Worm (Caenorhabditis elegans): ENCODE data around the gene best-17.
A peak's percentile ranks its signal among the peaks of the same experiment; 100 is the strongest.

The best-17 gene

ce11 chrIII:609549-609948 is at the start of gene best-17:
TSS of gene best-17 (minus strand) at chrIII:609649.
- TF ChIP-seq sea-1 (GFP tag; conservative IDR thresholded peaks at IDR 0.05) (no peak), scrt-1 (GFP tag; IDR thresholded peaks at IDR 0.05) (no peak), F13C5.2 (tag; optimal IDR thresholded peaks at IDR 0.05) (no peak), tbx-37 (GFP tag; conservative IDR thresholded peaks at IDR 0.05) (no peak), pes-1 (GFP tag; IDR thresholded peaks at IDR 0.05) (no peak), ceh-36 (tag; optimal IDR thresholded peaks at IDR 0.05) (no peak), hmbx-1 (tag; optimal IDR thresholded peaks at IDR 0.05) (no peak), B0310.2 (tag; optimal IDR thresholded peaks at IDR 0.05) (no peak), tra-4 (tag; optimal IDR thresholded peaks at IDR 0.05) (no peak)

ce11 chrIII:658357-658756 is 48.9 kb upstream of the best-17 start, which contains the start of gene C09F5.1:
TSS of gene C09F5.1 (plus strand) at chrIII:658709.
- TF ChIP-seq B0310.2 (tag; optimal IDR thresholded peaks at IDR 0.05), result no peak
- TF ChIP-seq sea-1 (GFP tag; conservative IDR thresholded peaks at IDR 0.05), result no peak
- TF ChIP-seq hmbx-1 (tag; optimal IDR thresholded peaks at IDR 0.05), result no peak
- no peak for TF ChIP-seq flt-1 (GFP tag; IDR thresholded peaks at IDR 0.05)
- no peak for TF ChIP-seq ceh-36 (tag; optimal IDR thresholded peaks at IDR 0.05)
- no peak for TF ChIP-seq ama-1 (optimal IDR thresholded peaks at IDR 0.05)
- TF ChIP-seq aly-1 (tag; optimal IDR thresholded peaks at IDR 0.05), result no peak
- no peak for TF ChIP-seq tra-4 (tag; optimal IDR thresholded peaks at IDR 0.05)
- TF ChIP-seq pes-1 (GFP tag; IDR thresholded peaks at IDR 0.05), result no peak
- TF ChIP-seq ceh-13 (GFP tag; optimal IDR thresholded peaks at IDR 0.05), result no peak
- TF ChIP-seq tbx-37 (GFP tag; conservative IDR thresholded peaks at IDR 0.05), result no peak
- TF ChIP-seq F13C5.2 (tag; optimal IDR thresholded peaks at IDR 0.05), result no peak
- no peak for TF ChIP-seq scrt-1 (GFP tag; IDR thresholded peaks at IDR 0.05)
- no peak for TF ChIP-seq hnd-1 (tag; optimal IDR thresholded peaks at IDR 0.05)
- TF ChIP-seq ets-7 (tag; optimal IDR thresholded peaks at IDR 0.05), result no peak
- TF ChIP-seq tbx-11 (GFP tag; IDR thresholded peaks at IDR 0.05), result no peak
- TF ChIP-seq hmg-4 (GFP tag; optimal IDR thresholded peaks at IDR 0.05), result no peak

- TF ChIP-seq ceh-36 (tag; optimal IDR thresholded peaks at IDR 0.05) (peak; percentile 20), sea-1 (GFP tag; conservative IDR thresholded peaks at IDR 0.05) (no peak)
These were observed 47.8 kb upstream of the best-17 start for ce11 chrIII:657241-657640.

ce11 chrIII:656660-657059 is 47.2 kb upstream of the best-17 start:
- no peak for TF ChIP-seq ceh-36 (tag; optimal IDR thresholded peaks at IDR 0.05)
- no peak for TF ChIP-seq pes-1 (GFP tag; IDR thresholded peaks at IDR 0.05)
- no peak for TF ChIP-seq tra-4 (tag; optimal IDR thresholded peaks at IDR 0.05)
- no peak for TF ChIP-seq tbx-37 (GFP tag; conservative IDR thresholded peaks at IDR 0.05)
- TF ChIP-seq aly-1 (tag; optimal IDR thresholded peaks at IDR 0.05), result no peak
- no peak for TF ChIP-seq F13C5.2 (tag; optimal IDR thresholded peaks at IDR 0.05)
- no peak for TF ChIP-seq hmbx-1 (tag; optimal IDR thresholded peaks at IDR 0.05)
- no peak for TF ChIP-seq hmg-4 (GFP tag; optimal IDR thresholded peaks at IDR 0.05)
- TF ChIP-seq flt-1 (GFP tag; IDR thresholded peaks at IDR 0.05), result no peak
- TF ChIP-seq hnd-1 (tag; optimal IDR thresholded peaks at IDR 0.05), result no peak
- no peak for TF ChIP-seq scrt-1 (GFP tag; IDR thresholded peaks at IDR 0.05)
- TF ChIP-seq ets-7 (tag; optimal IDR thresholded peaks at IDR 0.05), result no peak
- TF ChIP-seq tbx-11 (GFP tag; IDR thresholded peaks at IDR 0.05), result no peak
- TF ChIP-seq ama-1 (optimal IDR thresholded peaks at IDR 0.05), result no peak
- TF ChIP-seq B0310.2 (tag; optimal IDR thresholded peaks at IDR 0.05), result no peak
- TF ChIP-seq sea-1 (GFP tag; conservative IDR thresholded peaks at IDR 0.05), result no peak

ce11 chrIII:654365-654764 is 44.9 kb upstream of the best-17 start:
- TF ChIP-seq flt-1 (GFP tag; IDR thresholded peaks at IDR 0.05) (no peak), hmbx-1 (tag; optimal IDR thresholded peaks at IDR 0.05) (no peak), sea-1 (GFP tag; conservative IDR thresholded peaks at IDR 0.05) (no peak), aly-1 (tag; optimal IDR thresholded peaks at IDR 0.05) (no peak), tbx-11 (GFP tag; IDR thresholded peaks at IDR 0.05) (no peak), B0310.2 (tag; optimal IDR thresholded peaks at IDR 0.05) (no peak), ets-7 (tag; optimal IDR thresholded peaks at IDR 0.05) (no peak), tra-4 (tag; optimal IDR thresholded peaks at IDR 0.05) (no peak), hmg-4 (GFP tag; optimal IDR thresholded peaks at IDR 0.05) (no peak), tbx-37 (GFP tag; conservative IDR thresholded peaks at IDR 0.05) (no peak)

ce11 chrIII:651587-651986 is 42.1 kb upstream of the best-17 start:
- TF ChIP-seq tbx-11 (GFP tag; IDR thresholded peaks at IDR 0.05) (no peak), sea-1 (GFP tag; conservative IDR thresholded peaks at IDR 0.05) (no peak), tra-4 (tag; optimal IDR thresholded peaks at IDR 0.05) (no peak)

- TF ChIP-seq sea-1 (GFP tag; conservative IDR thresholded peaks at IDR 0.05), result no peak
- TF ChIP-seq hnd-1 (tag; optimal IDR thresholded peaks at IDR 0.05), result no peak
- no peak for TF ChIP-seq ceh-36 (tag; optimal IDR thresholded peaks at IDR 0.05)
- TF ChIP-seq tbx-37 (GFP tag; conservative IDR thresholded peaks at IDR 0.05), result no peak
- no peak for TF ChIP-seq flt-1 (GFP tag; IDR thresholded peaks at IDR 0.05)
- no peak for TF ChIP-seq hmg-4 (GFP tag; optimal IDR thresholded peaks at IDR 0.05)
- TF ChIP-seq tbx-11 (GFP tag; IDR thresholded peaks at IDR 0.05), result no peak
- no peak for TF ChIP-seq scrt-1 (GFP tag; IDR thresholded peaks at IDR 0.05)
- TF ChIP-seq pes-1 (GFP tag; IDR thresholded peaks at IDR 0.05), result no peak
- no peak for TF ChIP-seq tra-4 (tag; optimal IDR thresholded peaks at IDR 0.05)
- TF ChIP-seq aly-1 (tag; optimal IDR thresholded peaks at IDR 0.05), result no peak
- no peak for TF ChIP-seq B0310.2 (tag; optimal IDR thresholded peaks at IDR 0.05)
- no peak for TF ChIP-seq F13C5.2 (tag; optimal IDR thresholded peaks at IDR 0.05)
- no peak for TF ChIP-seq hmbx-1 (tag; optimal IDR thresholded peaks at IDR 0.05)
- no peak for TF ChIP-seq ama-1 (optimal IDR thresholded peaks at IDR 0.05)
- no peak for TF ChIP-seq ets-7 (tag; optimal IDR thresholded peaks at IDR 0.05)
- TF ChIP-seq ceh-13 (GFP tag; optimal IDR thresholded peaks at IDR 0.05), result no peak
These were observed 41.1 kb upstream of the best-17 start for ce11 chrIII:650539-650938.

- no peak for TF ChIP-seq sea-1 (GFP tag; conservative IDR thresholded peaks at IDR 0.05)
- no peak for TF ChIP-seq tra-4 (tag; optimal IDR thresholded peaks at IDR 0.05)
- TF ChIP-seq ama-1 (optimal IDR thresholded peaks at IDR 0.05), result no peak
- no peak for TF ChIP-seq ceh-36 (tag; optimal IDR thresholded peaks at IDR 0.05)
- TF ChIP-seq ceh-13 (GFP tag; optimal IDR thresholded peaks at IDR 0.05), result no peak
- no peak for TF ChIP-seq tbx-11 (GFP tag; IDR thresholded peaks at IDR 0.05)
- no peak for TF ChIP-seq B0310.2 (tag; optimal IDR thresholded peaks at IDR 0.05)
- no peak for TF ChIP-seq flt-1 (GFP tag; IDR thresholded peaks at IDR 0.05)
- TF ChIP-seq pes-1 (GFP tag; IDR thresholded peaks at IDR 0.05), result no peak
- TF ChIP-seq hmbx-1 (tag; optimal IDR thresholded peaks at IDR 0.05), result no peak
- no peak for TF ChIP-seq aly-1 (tag; optimal IDR thresholded peaks at IDR 0.05)
- no peak for TF ChIP-seq tbx-37 (GFP tag; conservative IDR thresholded peaks at IDR 0.05)
- TF ChIP-seq hnd-1 (tag; optimal IDR thresholded peaks at IDR 0.05), result no peak
- no peak for TF ChIP-seq scrt-1 (GFP tag; IDR thresholded peaks at IDR 0.05)
- no peak for TF ChIP-seq F13C5.2 (tag; optimal IDR thresholded peaks at IDR 0.05)
- TF ChIP-seq hmg-4 (GFP tag; optimal IDR thresholded peaks at IDR 0.05), result no peak
- TF ChIP-seq ets-7 (tag; optimal IDR thresholded peaks at IDR 0.05), result no peak
These were observed 40.5 kb upstream of the best-17 start for ce11 chrIII:649935-650334.

Measured in whole organism, early embryonic.